Worm (Caenorhabditis elegans) whole organism, L4 larva: ENCODE data around the gene nas-15.

Experiments
- ama-1 ChIP-seq: fragments of 150-350 bp; optimal IDR thresholded peaks from 2 replicates; lab custom pipeline; 2014; ENCODE audit warnings: inconsistent platforms, mixed read lengths
- fkh-10 ChIP-seq: fragments of 150-350 bp; optimal IDR thresholded peaks from 2 replicates; lab custom pipeline; 2014; ENCODE audit warnings: missing biosample characterization, missing genetic modification reagents, missing genetic modification characterization
- madf-5 ChIP-seq, 2 experiments: fragments of 200-800 bp; sonication (Bioruptor generic); IDR thresholded peaks; 2 replicates each; pipeline ENCODE4 v1.3.6; 2022; ENCODE audit warnings: missing compliant biosample characterization in 2 of 2, missing genetic modification characterization in 2 of 2
- mep-1 ChIP-seq: fragments of 150-350 bp; sonication (generic microtip); optimal IDR thresholded peaks from 3 replicates; lab custom pipeline; 2014; ENCODE audit warnings: missing biosample characterization, missing genetic modification characterization
- snpc-4 ChIP-seq: fragments of 150-350 bp; optimal IDR thresholded peaks from 2 replicates; lab custom pipeline; 2014; ENCODE audit warnings: missing biosample characterization, missing genetic modification characterization

ce11 chrX:787992-788391, 10.5 kb downstream of the nas-15 start, which contains the start of gene attf-5:
- TF ChIP-seq fkh-10 (GFP tag; lab: Kevin White, UChicago), result no peak
- TF ChIP-seq mep-1, result no peak
- TF ChIP-seq snpc-4 (tag; lab: Kevin White, UChicago), result no peak
- no peak for TF ChIP-seq madf-5 (GFP tag; IDR thresholded peaks at IDR 0.05; lab: Robert Waterston, UW)
- TF ChIP-seq ama-1 (lab: Kevin White, UChicago), result no peak
